Worm (Caenorhabditis elegans) whole organism, L1 larva: Measurements from ENCODE around the gene sas-1.

ENCODE experiments used
- C04F5.9 ChIP-seq: sonication (generic microtip); optimal IDR thresholded peaks from 2 replicates; lab custom pipeline; 2016; ENCODE audit warnings: missing genetic modification characterization, missing compliant biosample characterization
- C34B4.2 ChIP-seq: sonication (generic microtip); optimal IDR thresholded peaks from 2 replicates; lab custom pipeline; 2017; ENCODE audit warnings: mild to moderate bottlenecking, missing genetic modification characterization, missing compliant biosample characterization
- Y116A8C.19 ChIP-seq: sonication (generic microtip); optimal IDR thresholded peaks from 2 replicates; lab custom pipeline; 2016; ENCODE audit warnings: missing compliant biosample characterization, missing genetic modification characterization, borderline replicate concordance
- aha-1 ChIP-seq: fragments of 150-350 bp; optimal IDR thresholded peaks from 2 replicates; lab custom pipeline; 2014; ENCODE audit warnings: missing biosample characterization, missing genetic modification characterization
- aly-2 ChIP-seq: fragments of 150-350 bp; optimal IDR thresholded peaks from 2 replicates; lab custom pipeline; 2014; ENCODE audit warnings: missing biosample characterization, missing genetic modification characterization
- ama-1 ChIP-seq: fragments of 150-350 bp; optimal IDR thresholded peaks from 2 replicates; lab custom pipeline; 2014
- blmp-1 ChIP-seq: fragments of 150-350 bp; optimal IDR thresholded peaks from 2 replicates; lab custom pipeline; 2014; ENCODE audit warnings: missing biosample characterization, missing genetic modification characterization
- ceh-63 ChIP-seq: fragments of 200-800 bp; sonication (Bioruptor generic); optimal IDR thresholded peaks from 2 replicates; lab custom pipeline; 2018; ENCODE audit warnings: mild to moderate bottlenecking, missing genetic modification characterization, missing compliant biosample characterization
- ceh-8 ChIP-seq: fragments of 200-800 bp; sonication (Bioruptor generic); optimal IDR thresholded peaks from 2 replicates; lab custom pipeline; 2018; ENCODE audit warnings: mild to moderate bottlenecking, missing genetic modification characterization, moderate library complexity, missing compliant biosample characterization
- ceh-82 ChIP-seq, 3 experiments: fragments of 150-350 bp in 1 of 3; sonication (generic microtip) in 2 of 3; optimal IDR thresholded peaks; 2 replicates each; lab custom pipeline; 2014 to 2017; ENCODE audit warnings: missing biosample characterization in 3 of 3, missing genetic modification characterization in 3 of 3
- ces-1 ChIP-seq: fragments of 150-350 bp; optimal IDR thresholded peaks from 2 replicates; lab custom pipeline; 2014; ENCODE audit warnings: missing biosample characterization, missing genetic modification reagents, missing genetic modification characterization
- dpl-1 ChIP-seq, 3 experiments: fragments of 150-350 bp in 2 of 3; sonication (generic microtip) in 1 of 3; optimal IDR thresholded peaks; 2 replicates each; lab custom pipeline; 2014 to 2017; ENCODE audit warnings: missing biosample characterization in 3 of 3, missing genetic modification characterization in 3 of 3, missing genetic modification reagents in 3 of 3
- dsc-1 ChIP-seq: sonication (generic microtip); optimal IDR thresholded peaks from 2 replicates; lab custom pipeline; 2016; ENCODE audit warnings: mild to moderate bottlenecking, missing genetic modification characterization, missing compliant biosample characterization
- egl-13 ChIP-seq: sonication (generic microtip); optimal IDR thresholded peaks from 2 replicates; lab custom pipeline; 2016; ENCODE audit warnings: missing genotype, missing genetic modification reagents, missing genetic modification characterization, missing compliant biosample characterization
- egl-27 ChIP-seq, 2 experiments: fragments of 150-350 bp in 1 of 2; sonication (generic microtip); optimal IDR thresholded peaks; 3 replicates each; lab custom pipeline; 2017 to 2018; ENCODE audit warnings: missing biosample characterization in 2 of 2, missing genetic modification characterization in 2 of 2, missing genetic modification reagents in 2 of 2
- elt-3 ChIP-seq, 6 experiments: fragments of 150-350 bp in 1 of 6; sonication (generic microtip); optimal IDR thresholded peaks; 2 replicates each; lab custom pipeline; 2017 to 2018; ENCODE audit warnings: missing biosample characterization in 6 of 6, missing genetic modification characterization in 6 of 6, inconsistent platforms in 1 of 6
- fkh-10 ChIP-seq: sonication (generic microtip); optimal IDR thresholded peaks from 2 replicates; lab custom pipeline; 2017; ENCODE audit warnings: missing biosample characterization, missing genetic modification reagents, missing genetic modification characterization
- fkh-4 ChIP-seq: sonication (generic microtip); optimal IDR thresholded peaks from 2 replicates; lab custom pipeline; 2016; ENCODE audit warnings: missing compliant biosample characterization, missing genetic modification characterization, borderline replicate concordance
- fkh-8 ChIP-seq: sonication (generic microtip); optimal IDR thresholded peaks from 2 replicates; lab custom pipeline; 2016; ENCODE audit warnings: mild to moderate bottlenecking, missing genetic modification characterization, missing compliant biosample characterization
- grh-1 ChIP-seq: fragments of 200-800 bp; sonication (Bioruptor generic); IDR thresholded peaks from 2 replicates; pipeline ENCODE4 v1.3.6; 2022; ENCODE audit warnings: missing genetic modification reagents, missing genetic modification characterization, missing compliant biosample characterization
- hlh-4 ChIP-seq: sonication (generic microtip); optimal IDR thresholded peaks from 2 replicates; lab custom pipeline; 2016; ENCODE audit warnings: mild to moderate bottlenecking, missing genetic modification characterization, missing compliant biosample characterization
- hpl-2 ChIP-seq: fragments of 150-350 bp; optimal IDR thresholded peaks from 2 replicates; lab custom pipeline; 2014; ENCODE audit warnings: missing biosample characterization, missing genetic modification reagents, missing genetic modification characterization
- isw-1 ChIP-seq: fragments of 200-800 bp; sonication (Bioruptor generic); IDR thresholded peaks from 2 replicates; pipeline ENCODE4 v1.3.6; 2022; ENCODE audit warnings: missing genetic modification characterization, missing compliant biosample characterization
- lin-39 ChIP-seq: fragments of 150-350 bp; optimal IDR thresholded peaks from 2 replicates; lab custom pipeline; 2014; ENCODE audit warnings: missing biosample characterization, missing genetic modification reagents, missing genetic modification characterization
- lir-3 ChIP-seq: sonication (generic microtip); optimal IDR thresholded peaks from 2 replicates; lab custom pipeline; 2016; ENCODE audit warnings: mild to moderate bottlenecking, missing genetic modification characterization, moderate library complexity, missing compliant biosample characterization; ENCODE audit not compliant: poor library complexity
- lsy-2 ChIP-seq, 2 experiments: fragments of 150-350 bp; optimal IDR thresholded peaks; 2 replicates each; lab custom pipeline; 2014; ENCODE audit warnings: missing biosample characterization in 2 of 2, missing genetic modification characterization in 2 of 2
- nhr-11 ChIP-seq: fragments of 150-350 bp; optimal IDR thresholded peaks from 2 replicates; lab custom pipeline; 2014; ENCODE audit warnings: missing biosample characterization, missing genetic modification characterization
- nhr-19 ChIP-seq: fragments of 200-800 bp; sonication (Bioruptor generic); conservative IDR thresholded peaks from 2 replicates; pipeline ENCODE4 v1.3.6; 2022; ENCODE audit warnings: missing genetic modification characterization, missing compliant biosample characterization
- nhr-20 ChIP-seq: sonication (generic microtip); optimal IDR thresholded peaks from 2 replicates; lab custom pipeline; 2016; ENCODE audit warnings: mild to moderate bottlenecking, missing genetic modification characterization, missing compliant biosample characterization
- nhr-28 ChIP-seq: fragments of 150-350 bp; optimal IDR thresholded peaks from 2 replicates; lab custom pipeline; 2014; ENCODE audit warnings: missing biosample characterization, missing genetic modification characterization
- nhr-47 ChIP-seq: sonication (generic microtip); optimal IDR thresholded peaks from 2 replicates; lab custom pipeline; 2016; ENCODE audit warnings: mild to moderate bottlenecking, missing genetic modification characterization, moderate library complexity, missing compliant biosample characterization
- nhr-71 ChIP-seq: sonication (generic microtip); optimal IDR thresholded peaks from 2 replicates; lab custom pipeline; 2016; ENCODE audit warnings: mild to moderate bottlenecking, missing genetic modification characterization, moderate library complexity, missing compliant biosample characterization
- nhr-85 ChIP-seq: sonication (generic microtip); peaks from one replicate; lab custom pipeline; 2016; ENCODE audit warnings: missing genetic modification characterization, inconsistent platforms, missing compliant biosample characterization
- pag-3 ChIP-seq: sonication (generic microtip); optimal IDR thresholded peaks from 2 replicates; lab custom pipeline; 2017; ENCODE audit warnings: missing genetic modification characterization, mild to moderate bottlenecking, missing compliant biosample characterization, antibody characterized with exemption, borderline replicate concordance; ENCODE audit not compliant: insufficient read depth
- rnt-1 ChIP-seq: sonication (generic microtip); optimal IDR thresholded peaks from 2 replicates; lab custom pipeline; 2016; ENCODE audit warnings: mild to moderate bottlenecking, missing genetic modification characterization, moderate library complexity, missing compliant biosample characterization
- skn-1 ChIP-seq: fragments of 150-350 bp; optimal IDR thresholded peaks from 2 replicates; lab custom pipeline; 2014; ENCODE audit warnings: missing biosample characterization, missing genetic modification characterization
- sup-37 ChIP-seq: fragments of 200-800 bp; sonication (Bioruptor generic); optimal IDR thresholded peaks from 2 replicates; lab custom pipeline; 2018; ENCODE audit warnings: mild to moderate bottlenecking, missing genetic modification characterization, missing compliant biosample characterization
- swsn-7 ChIP-seq: sonication (generic microtip); optimal IDR thresholded peaks from 2 replicates; lab custom pipeline; 2016; ENCODE audit warnings: missing genetic modification characterization, missing compliant biosample characterization
- unc-130 ChIP-seq: fragments of 150-350 bp; optimal IDR thresholded peaks from 2 replicates; lab custom pipeline; 2017; ENCODE audit warnings: missing biosample characterization, missing genetic modification characterization, inconsistent platforms
- unc-30 ChIP-seq: sonication (generic microtip); optimal IDR thresholded peaks from 2 replicates; lab custom pipeline; 2017; ENCODE audit warnings: missing biosample characterization, missing genetic modification characterization
- unc-86 ChIP-seq: sonication (generic microtip); optimal IDR thresholded peaks from 2 replicates; lab custom pipeline; 2016; ENCODE audit warnings: missing genetic modification characterization, missing compliant biosample characterization
- unc-98 ChIP-seq: fragments of 200-800 bp; sonication (Bioruptor generic); IDR thresholded peaks from 2 replicates; pipeline ENCODE4 v1.3.6; 2022; ENCODE audit warnings: missing genetic modification characterization, missing compliant biosample characterization
- vab-15 ChIP-seq: sonication (generic microtip); optimal IDR thresholded peaks from 2 replicates; lab custom pipeline; 2017; ENCODE audit warnings: missing genotype, mild to moderate bottlenecking, missing genetic modification characterization, missing compliant biosample characterization
- xbp-1 ChIP-seq: sonication (generic microtip); optimal IDR thresholded peaks from 2 replicates; lab custom pipeline; 2016; ENCODE audit warnings: missing genetic modification characterization, missing compliant biosample characterization
- zag-1 ChIP-seq: fragments of 150-350 bp; optimal IDR thresholded peaks from 2 replicates; lab custom pipeline; 2014; ENCODE audit warnings: missing biosample characterization, missing genetic modification characterization

The sas-1 gene

ce11 chrIII:12687872-12688375 lies 11.4 kb upstream of the sas-1 start, which contains the start of the genes rsp-3 and spin-4 (continued):
- TF ChIP-seq fkh-8 (tag; lab: Kevin White, UChicago): peak; percentile 83
- peak; percentile 49 for TF ChIP-seq dsc-1 (tag; lab: Kevin White, UChicago)
- no peak for TF ChIP-seq lir-3
- peak in 2 of 6 experiments; percentile 48 to 83 for TF ChIP-seq elt-3 (tag; optimal IDR thresholded peaks at IDR 0.05; lab: Kevin White, UChicago)
- no peak for TF ChIP-seq Y116A8C.19
- TF ChIP-seq dpl-1 (GFP tag; optimal IDR thresholded peaks at IDR 0.05; lab: Kevin White, UChicago): peak; percentile 90 to 94 (median 91)
- peak; percentile 45 for TF ChIP-seq egl-13 (tag; lab: Kevin White, UChicago)
- TF ChIP-seq skn-1 (tag; lab: Kevin White, UChicago): peak; percentile 89
- TF ChIP-seq unc-130 (tag; lab: Kevin White, UChicago): peak; percentile 74
- TF ChIP-seq nhr-47 (tag; lab: Kevin White, UChicago): peak; percentile 76
- no peak for TF ChIP-seq hpl-2 (GFP tag; lab: Kevin White, UChicago)

ce11 chrIII:12697591-12697990 lies 1.7 kb upstream of the sas-1 start:
- no peak for TF ChIP-seq nhr-19 (GFP tag; lab: Robert Waterston, UW)
- no peak for TF ChIP-seq fkh-10 (GFP tag; lab: Kevin White, UChicago)
- no peak for TF ChIP-seq nhr-11 (tag; lab: Kevin White, UChicago)
- TF ChIP-seq unc-130 (tag; lab: Kevin White, UChicago): no peak
- TF ChIP-seq hlh-4 (tag; lab: Kevin White, UChicago): no peak
- TF ChIP-seq lsy-2 (tag; optimal IDR thresholded peaks at IDR 0.05; lab: Kevin White, UChicago): no peak
- TF ChIP-seq zag-1: no peak
- TF ChIP-seq egl-27 (tag; optimal IDR thresholded peaks at IDR 0.05; lab: Kevin White, UChicago): no peak
- no peak for TF ChIP-seq isw-1
- TF ChIP-seq C34B4.2 (tag; lab: Kevin White, UChicago): no peak
- no peak for TF ChIP-seq ceh-8 (GFP tag; lab: Kevin White, UChicago)
- no peak for TF ChIP-seq pag-3 (tag; lab: Kevin White, UChicago)
- no peak for TF ChIP-seq fkh-4 (tag; lab: Kevin White, UChicago)
- no peak for TF ChIP-seq xbp-1 (tag; lab: Kevin White, UChicago)
- TF ChIP-seq unc-98 (GFP tag; lab: Robert Waterston, UW): no peak
- no peak for TF ChIP-seq C04F5.9 (tag; lab: Kevin White, UChicago)
- no peak for TF ChIP-seq nhr-71

ce11 chrIII:12702375-12702774 lies 3.1 kb downstream of the sas-1 start:
- TF ChIP-seq lin-39 (tag; lab: Kevin White, UChicago): no peak
- no peak for TF ChIP-seq aha-1 (tag; lab: Kevin White, UChicago)
- no peak for TF ChIP-seq nhr-20
- no peak for TF ChIP-seq Y116A8C.19

ce11 chrIII:12703237-12703636 lies 3.9 kb downstream of the sas-1 start:
- TF ChIP-seq nhr-71 (no peak), unc-30 (tag; lab: Kevin White, UChicago) (no peak), ces-1 (GFP tag; lab: Kevin White, UChicago) (no peak), dpl-1 (GFP tag; optimal IDR thresholded peaks at IDR 0.05; lab: Kevin White, UChicago) (no peak), swsn-7 (no peak), ceh-82 (tag; optimal IDR thresholded peaks at IDR 0.05; lab: Kevin White, UChicago) (no peak)

- TF ChIP-seq ama-1 (lab: Kevin White, UChicago) (peak; percentile 0), blmp-1 (peak; percentile 35), unc-130 (tag; lab: Kevin White, UChicago) (peak; percentile 74), aly-2 (tag; lab: Kevin White, UChicago) (peak; percentile 14), nhr-85 (no peak), ceh-63 (GFP tag; lab: Kevin White, UChicago) (no peak), dsc-1 (tag; lab: Kevin White, UChicago) (peak; percentile 4), grh-1 (GFP tag; lab: Robert Waterston, UW) (no peak), egl-13 (tag; lab: Kevin White, UChicago) (no peak), fkh-4 (tag; lab: Kevin White, UChicago) (no peak), ces-1 (GFP tag; lab: Kevin White, UChicago) (no peak), rnt-1 (peak; percentile 54), nhr-28 (tag; lab: Kevin White, UChicago) (no peak), C34B4.2 (tag; lab: Kevin White, UChicago) (no peak), unc-86 (no peak), unc-98 (GFP tag; lab: Robert Waterston, UW) (no peak), vab-15 (tag; lab: Kevin White, UChicago) (no peak), sup-37 (GFP tag; lab: Kevin White, UChicago) (no peak), zag-1 (no peak)
Observed at ce11 chrIII:12711217-12711616, 11.9 kb downstream of the sas-1 start, which contains the start of gene hut-1. Gene hut-1 (plus strand): TSS chrIII:12711560.
